Fruit fly (Drosophila melanogaster): Measurements from ENCODE around the gene EloA.

EloA gene

DNA sequence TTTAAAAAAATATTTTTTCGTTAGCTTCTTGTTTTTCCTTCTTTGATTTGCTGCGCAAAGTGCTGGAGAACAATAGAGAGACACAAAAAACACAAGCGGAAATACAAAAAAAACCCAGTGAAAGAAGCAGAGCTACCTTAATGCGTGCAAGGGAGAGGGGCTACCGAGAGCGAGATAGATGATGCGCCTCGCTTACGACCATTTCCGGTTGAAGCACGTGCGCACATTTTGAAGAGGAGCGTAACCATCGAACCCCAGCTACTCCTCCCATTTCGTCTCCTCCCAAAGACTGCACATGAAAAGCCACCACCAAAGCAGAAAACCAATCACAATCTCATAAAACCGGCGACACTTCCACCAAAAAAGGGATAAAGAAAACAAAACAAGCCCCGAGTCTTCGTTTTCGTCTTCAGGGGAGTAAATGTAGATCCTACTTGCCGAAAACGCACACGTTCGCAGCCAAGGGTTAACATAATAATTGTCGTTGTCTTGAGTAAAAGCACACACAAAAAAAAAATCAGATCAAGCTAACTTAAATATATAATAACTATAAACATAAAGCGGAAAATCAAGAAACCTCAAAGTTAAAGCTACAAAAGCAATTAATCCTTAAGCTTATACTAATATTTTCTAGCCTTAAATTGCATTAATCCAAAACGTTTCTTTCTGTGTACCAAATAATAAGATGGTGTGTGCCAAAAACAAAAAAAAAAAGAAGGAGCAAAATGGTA is 45.9 kb downstream of the EloA start (continued):
- no peak for TF ChIP-seq PHDP (tag; optimal IDR thresholded peaks at IDR 0.05)
- TF ChIP-seq psq (GFP tag; optimal IDR thresholded peaks at IDR 0.05), result no peak
- TF ChIP-seq CG10209 (GFP tag; optimal IDR thresholded peaks at IDR 0.05), result peak; percentile 13
- peak; percentile 0 for TF ChIP-seq dm (GFP tag; optimal IDR thresholded peaks at IDR 0.05)
- TF ChIP-seq her (GFP tag; optimal IDR thresholded peaks at IDR 0.05), result no peak
- TF ChIP-seq NC2α (GFP tag; optimal IDR thresholded peaks at IDR 0.05), result no peak
- TF ChIP-seq CG10267 (tag; optimal IDR thresholded peaks at IDR 0.05), result peak; percentile 45
- no peak for TF ChIP-seq CG11723 (GFP tag; optimal IDR thresholded peaks at IDR 0.05)
- no peak for TF ChIP-seq kah (GFP tag; optimal IDR thresholded peaks at IDR 0.05)
- no peak for TF ChIP-seq CG13424 (tag; optimal IDR thresholded peaks at IDR 0.05)
- peak; percentile 58 for TF ChIP-seq lab (GFP tag; optimal IDR thresholded peaks at IDR 0.05)
- no peak for TF ChIP-seq Neu2 (GFP tag; optimal IDR thresholded peaks at IDR 0.05; ENCODE audit: borderline replicate concordance)
- peak; percentile 72 for TF ChIP-seq Xrp1 (GFP tag; IDR thresholded peaks at IDR 0.05)
- TF ChIP-seq Dip2 (GFP tag; IDR thresholded peaks at IDR 0.05), result no peak
- TF ChIP-seq ase (GFP tag; IDR thresholded peaks at IDR 0.05), result no peak
- TF ChIP-seq Ssrp (tag; optimal IDR thresholded peaks at IDR 0.05), result peak; percentile 45
- no peak for TF ChIP-seq CG8281 (tag; optimal IDR thresholded peaks at IDR 0.05)
- TF ChIP-seq MTF-1 (GFP tag; optimal IDR thresholded peaks at IDR 0.05; ENCODE audit: borderline replicate concordance), result peak; percentile 21
- TF ChIP-seq CG6813 (GFP tag; optimal IDR thresholded peaks at IDR 0.05), result peak; percentile 27
- TF ChIP-seq CG10274 (GFP tag; optimal IDR thresholded peaks at IDR 0.05), result no peak
- no peak for TF ChIP-seq da (GFP tag; optimal IDR thresholded peaks at IDR 0.05)
- TF ChIP-seq CG8359 (GFP tag; optimal IDR thresholded peaks at IDR 0.05; ENCODE audit: borderline replicate concordance), result no peak
- no peak for TF ChIP-seq Atf3 (GFP tag; optimal IDR thresholded peaks at IDR 0.05)
- TF ChIP-seq tgo (GFP tag; IDR thresholded peaks at IDR 0.05), result 0 out of 3 replicates have a peak, but pooled peaks have one; percentile 33
- no peak for TF ChIP-seq CG1529 (GFP tag; optimal IDR thresholded peaks at IDR 0.05)
- TF ChIP-seq CG17912 (GFP tag; optimal IDR thresholded peaks at IDR 0.05), result no peak
- peak; percentile 13 for TF ChIP-seq CG4820 (GFP tag; optimal IDR thresholded peaks at IDR 0.05)
- TF ChIP-seq eve (GFP tag; optimal IDR thresholded peaks at IDR 0.05), result peak in 1 of 2 experiments; percentile 47
- TF ChIP-seq CG10979 (tag; optimal IDR thresholded peaks at IDR 0.05), result peak; percentile 69
- TF ChIP-seq kay (GFP tag; optimal IDR thresholded peaks at IDR 0.05), result peak; percentile 13
- no peak for TF ChIP-seq grn (GFP tag; optimal IDR thresholded peaks at IDR 0.05)
- TF ChIP-seq CG12071 (GFP tag; optimal IDR thresholded peaks at IDR 0.05), result peak; percentile 29
- no peak for TF ChIP-seq ERR (GFP tag; optimal IDR thresholded peaks at IDR 0.05)
- TF ChIP-seq CG34376 (GFP tag; optimal IDR thresholded peaks at IDR 0.05), result peak; percentile 40
- peak; percentile 50 for TF ChIP-seq HHEX (GFP tag; optimal IDR thresholded peaks at IDR 0.05)
- TF ChIP-seq CG31441 (GFP tag; IDR thresholded peaks at IDR 0.05), result peak; percentile 38; the same call in 1 of the 2 replicates
- no peak for TF ChIP-seq CG1603 (tag; optimal IDR thresholded peaks at IDR 0.05)
- peak; percentile 51 for TF ChIP-seq Blimp-1 (GFP tag; optimal IDR thresholded peaks at IDR 0.05)
- TF ChIP-seq dmrt99B (tag; optimal IDR thresholded peaks at IDR 0.05), result peak; percentile 20
- TF ChIP-seq CG7372 (GFP tag; IDR thresholded peaks at IDR 0.05), result no peak
- no peak for TF ChIP-seq pfk (GFP tag; optimal IDR thresholded peaks at IDR 0.05)
- TF ChIP-seq HLHmδ (GFP tag; optimal IDR thresholded peaks at IDR 0.05), result peak; percentile 76
- peak; percentile 20 for TF ChIP-seq CG17829 (tag; optimal IDR thresholded peaks at IDR 0.05)
- TF ChIP-seq Nf-YC (tag; optimal IDR thresholded peaks at IDR 0.05), result peak; percentile 93
- peak; percentile 37; the same call in 1 of the 2 replicates for TF ChIP-seq sisA (GFP tag; IDR thresholded peaks at IDR 0.05)
- peak; percentile 65 for TF ChIP-seq Deaf1 (tag; optimal IDR thresholded peaks at IDR 0.05)
- TF ChIP-seq Mrtf (GFP tag; IDR thresholded peaks at IDR 0.05), result no peak
- TF ChIP-seq CG2889 (GFP tag; IDR thresholded peaks at IDR 0.05), result no peak
- TF ChIP-seq CG7987 (GFP tag; optimal IDR thresholded peaks at IDR 0.05), result no peak
